Fruit fly (Drosophila melanogaster): Measurements from ENCODE around the gene CG31211.

- TF ChIP-seq OdsH (GFP tag; optimal IDR thresholded peaks at IDR 0.05), result no peak
- TF ChIP-seq fru (GFP tag; optimal IDR thresholded peaks at IDR 0.05), result no peak
- TF ChIP-seq psq (GFP tag; optimal IDR thresholded peaks at IDR 0.05), result no peak
- no peak for TF ChIP-seq jim (GFP tag; optimal IDR thresholded peaks at IDR 0.05)
- TF ChIP-seq tai (GFP tag; optimal IDR thresholded peaks at IDR 0.05), result no peak
These were observed 48.6 kb downstream of the CG31211 start for dm6 chr3R:11998130-11998529.

Data from whole organism, wandering third instar larva.